Worm (Caenorhabditis elegans) whole organism, early embryonic: ENCODE results near the gene rab-35.

Experiments
- B0310.2 ChIP-seq: sonication (generic microtip); optimal IDR thresholded peaks from 2 replicates; lab custom pipeline; 2016; ENCODE audit warnings: mild to moderate bottlenecking, missing genetic modification characterization, missing compliant biosample characterization
- F13C5.2 ChIP-seq: sonication (generic microtip); optimal IDR thresholded peaks from 2 replicates; lab custom pipeline; 2017; ENCODE audit warnings: mild to moderate bottlenecking, missing genetic modification characterization, inconsistent platforms, missing compliant biosample characterization
- aly-1 ChIP-seq: sonication (generic microtip); optimal IDR thresholded peaks from 2 replicates; lab custom pipeline; 2016; ENCODE audit warnings: missing genetic modification characterization, missing compliant biosample characterization
- ama-1 ChIP-seq: fragments of 150-350 bp; optimal IDR thresholded peaks from 2 replicates; lab custom pipeline; 2014
- ceh-13 ChIP-seq: fragments of 200-800 bp; sonication (Bioruptor generic); optimal IDR thresholded peaks from 2 replicates; lab custom pipeline; 2018; ENCODE audit warnings: mild to moderate bottlenecking, missing genetic modification characterization, missing compliant biosample characterization
- ceh-36 ChIP-seq: sonication (generic microtip); optimal IDR thresholded peaks from 2 replicates; lab custom pipeline; 2016; ENCODE audit warnings: missing genetic modification characterization, inconsistent platforms, missing compliant biosample characterization
- ets-7 ChIP-seq: sonication (generic microtip); optimal IDR thresholded peaks from 2 replicates; lab custom pipeline; 2016; ENCODE audit warnings: missing genotype, missing genetic modification characterization, missing compliant biosample characterization
- flt-1 ChIP-seq: fragments of 200-800 bp; sonication (Bioruptor generic); IDR thresholded peaks from 2 replicates; pipeline ENCODE4 v1.3.6; 2022; ENCODE audit warnings: missing genetic modification characterization, missing compliant biosample characterization
- hmbx-1 ChIP-seq: sonication (generic microtip); optimal IDR thresholded peaks from 2 replicates; lab custom pipeline; 2016; ENCODE audit warnings: mild to moderate bottlenecking, missing genetic modification characterization, missing compliant biosample characterization
- hmg-4 ChIP-seq: fragments of 200-800 bp; sonication (Bioruptor generic); optimal IDR thresholded peaks from 2 replicates; lab custom pipeline; 2018; ENCODE audit warnings: mild to moderate bottlenecking, missing genetic modification characterization, missing compliant biosample characterization
- hnd-1 ChIP-seq: sonication (generic microtip); optimal IDR thresholded peaks from 2 replicates; lab custom pipeline; 2016; ENCODE audit warnings: missing genetic modification characterization, missing compliant biosample characterization
- pes-1 ChIP-seq: fragments of 200-800 bp; sonication (Bioruptor generic); IDR thresholded peaks from 2 replicates; pipeline ENCODE4 v1.3.6; 2022; ENCODE audit warnings: missing genetic modification reagents, missing genetic modification characterization, missing compliant biosample characterization
- scrt-1 ChIP-seq: fragments of 200-800 bp; sonication (Bioruptor generic); IDR thresholded peaks from 2 replicates; pipeline ENCODE4 v1.3.6; 2022; ENCODE audit warnings: missing genetic modification characterization, missing compliant biosample characterization
- sea-1 ChIP-seq: fragments of 200-800 bp; sonication (Bioruptor generic); conservative IDR thresholded peaks from 2 replicates; pipeline ENCODE4 v1.3.6; 2022; ENCODE audit warnings: missing genetic modification characterization, missing compliant biosample characterization
- tbx-11 ChIP-seq: fragments of 200-800 bp; sonication (Bioruptor generic); IDR thresholded peaks from 2 replicates; pipeline ENCODE4 v1.3.6; 2022; ENCODE audit warnings: missing genetic modification characterization, missing compliant biosample characterization
- tbx-37 ChIP-seq: fragments of 200-800 bp; sonication (Bioruptor generic); conservative IDR thresholded peaks from 2 replicates; pipeline ENCODE4 v1.3.6; 2022; ENCODE audit warnings: missing genetic modification reagents, missing genetic modification characterization, missing compliant biosample characterization
- tra-4 ChIP-seq: sonication (generic microtip); optimal IDR thresholded peaks from 2 replicates; lab custom pipeline; 2017; ENCODE audit warnings: missing genetic modification characterization, missing compliant biosample characterization

Gene rab-35

DNA sequence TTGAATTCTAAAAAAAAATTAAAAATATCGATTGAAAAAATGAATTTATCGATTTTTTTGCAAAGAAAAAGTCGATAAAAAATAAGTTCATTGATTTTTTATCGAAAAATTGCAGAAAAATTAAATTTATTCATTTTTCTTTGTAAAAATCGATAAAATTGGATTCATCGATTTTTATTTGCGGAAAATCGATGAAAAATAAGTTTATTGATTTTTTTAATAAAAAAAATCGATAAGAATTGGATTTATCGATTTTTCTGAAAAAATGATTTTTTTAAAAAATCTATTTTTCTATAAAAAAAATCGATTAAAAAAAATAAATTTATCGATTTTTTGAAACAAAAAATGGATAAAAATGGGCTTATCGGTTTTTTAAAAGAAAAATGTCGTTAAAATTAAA lies 31.4 kb downstream of the rab-35 start:
- TF ChIP-seq ceh-13 (GFP tag; lab: Kevin White, UChicago): no peak
- TF ChIP-seq ets-7 (tag; lab: Kevin White, UChicago): no peak
- TF ChIP-seq tbx-11 (GFP tag; lab: Robert Waterston, UW): no peak
- TF ChIP-seq hmbx-1 (tag; lab: Kevin White, UChicago): no peak
- no peak for TF ChIP-seq pes-1 (GFP tag; lab: Robert Waterston, UW)
- TF ChIP-seq F13C5.2 (tag; lab: Kevin White, UChicago): no peak
- no peak for TF ChIP-seq sea-1 (GFP tag; lab: Robert Waterston, UW)
- no peak for TF ChIP-seq hmg-4 (GFP tag; lab: Kevin White, UChicago)
- no peak for TF ChIP-seq tra-4 (tag; lab: Kevin White, UChicago)
- TF ChIP-seq ceh-36: no peak
- TF ChIP-seq aly-1: no peak
- TF ChIP-seq ama-1: no peak

DNA sequence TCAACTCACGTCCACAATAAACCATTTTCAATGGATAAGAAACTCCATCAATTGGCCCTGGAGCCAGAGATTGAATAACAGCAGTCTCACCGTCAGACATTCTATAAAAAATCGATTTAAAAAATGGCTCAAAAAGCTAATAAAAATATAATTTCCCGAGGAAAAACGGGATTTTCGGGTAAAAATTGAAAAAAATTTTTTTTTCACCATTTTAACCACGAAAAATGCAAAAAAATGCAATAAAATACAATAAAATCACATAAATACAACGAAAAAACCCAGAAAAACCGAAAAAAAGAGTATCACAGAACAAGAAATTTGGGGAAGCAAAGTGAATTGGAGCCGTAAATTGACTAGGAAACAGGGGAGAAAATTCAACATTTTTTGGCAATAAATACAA lies 32.5 kb downstream of the rab-35 start, which contains the start of gene Y47D3A.21:
TSS of gene Y47D3A.21 (minus strand) at position 101 of the 400 bp plus-strand sequence.
- no peak for TF ChIP-seq ama-1
- no peak for TF ChIP-seq ceh-13 (GFP tag; lab: Kevin White, UChicago)
- no peak for TF ChIP-seq hmg-4 (GFP tag; lab: Kevin White, UChicago)
- no peak for TF ChIP-seq sea-1 (GFP tag; lab: Robert Waterston, UW)
- TF ChIP-seq flt-1 (GFP tag; lab: Robert Waterston, UW): no peak
- no peak for TF ChIP-seq hnd-1 (tag; lab: Kevin White, UChicago)
- no peak for TF ChIP-seq tbx-37 (GFP tag; lab: Robert Waterston, UW)
- no peak for TF ChIP-seq tbx-11 (GFP tag; lab: Robert Waterston, UW)
- TF ChIP-seq hmbx-1 (tag; lab: Kevin White, UChicago): no peak
- no peak for TF ChIP-seq tra-4 (tag; lab: Kevin White, UChicago)
- no peak for TF ChIP-seq pes-1 (GFP tag; lab: Robert Waterston, UW)
- no peak for TF ChIP-seq ets-7 (tag; lab: Kevin White, UChicago)
- no peak for TF ChIP-seq F13C5.2 (tag; lab: Kevin White, UChicago)
- TF ChIP-seq scrt-1: no peak
- TF ChIP-seq aly-1: no peak
- TF ChIP-seq B0310.2 (tag; lab: Kevin White, UChicago): no peak
- no peak for TF ChIP-seq ceh-36

DNA sequence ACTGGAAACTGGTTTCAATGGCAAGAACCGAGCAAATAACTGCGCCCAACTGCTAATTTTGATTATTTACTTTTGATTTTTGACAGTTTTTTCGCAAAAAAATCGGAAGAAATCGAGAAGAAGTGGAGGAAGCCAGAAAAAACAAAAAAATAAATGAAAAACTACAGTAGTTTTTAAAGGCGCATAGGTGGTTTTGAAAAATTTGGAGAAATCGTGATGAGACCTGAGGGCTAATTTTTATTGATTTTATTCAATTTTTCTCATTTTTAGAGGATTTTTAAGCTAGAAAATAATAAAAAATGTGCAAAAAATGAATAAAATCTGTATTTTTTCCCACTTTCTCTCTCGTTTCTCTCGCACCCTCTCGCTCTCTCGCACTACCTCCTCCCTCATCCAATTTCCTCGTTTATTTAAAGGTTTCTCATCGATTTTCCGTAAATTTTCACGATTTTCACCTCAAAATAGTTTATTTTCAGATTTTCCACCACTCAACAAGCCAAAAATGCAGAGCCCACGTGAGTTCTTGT lies 36.7 kb downstream of the rab-35 start, which contains the start of gene Y47D3A.20:
TSS of gene Y47D3A.20 (plus strand) at position 477 of the 527 bp plus-strand sequence.
- TF ChIP-seq tbx-37 (GFP tag; lab: Robert Waterston, UW) (no peak), B0310.2 (tag; lab: Kevin White, UChicago) (no peak), sea-1 (GFP tag; lab: Robert Waterston, UW) (no peak)

DNA sequence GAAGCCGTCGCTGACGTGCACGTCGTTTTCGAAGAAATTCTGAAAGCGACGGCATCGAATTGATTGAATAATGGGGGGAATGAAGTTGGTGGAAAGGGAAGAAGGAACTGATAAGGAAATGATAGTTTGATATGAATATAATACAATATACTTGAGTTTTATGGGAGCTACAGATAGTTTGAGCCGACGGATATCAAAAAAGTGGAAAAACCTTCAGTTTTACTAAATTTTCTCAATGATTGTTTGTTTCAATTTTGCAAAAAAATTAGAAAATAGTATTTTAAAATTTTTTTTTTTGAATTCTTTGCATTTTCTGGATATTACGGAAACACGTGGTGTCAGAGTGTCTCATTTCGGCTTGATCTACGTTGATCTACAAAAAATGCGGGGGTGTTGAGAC lies 40.6 kb downstream of the rab-35 start, which contains the start of gene obr-1:
TSS of gene obr-1 (minus strand) at position 101 of the 400 bp plus-strand sequence.
- TF ChIP-seq ama-1 (no peak), aly-1 (no peak), ceh-36 (no peak), tra-4 (tag; lab: Kevin White, UChicago) (no peak), F13C5.2 (tag; lab: Kevin White, UChicago) (no peak), hmg-4 (GFP tag; lab: Kevin White, UChicago) (no peak), ceh-13 (GFP tag; lab: Kevin White, UChicago) (no peak), B0310.2 (tag; lab: Kevin White, UChicago) (no peak), ets-7 (tag; lab: Kevin White, UChicago) (no peak), hmbx-1 (tag; lab: Kevin White, UChicago) (no peak), flt-1 (GFP tag; lab: Robert Waterston, UW) (no peak), tbx-11 (GFP tag; lab: Robert Waterston, UW) (no peak), pes-1 (GFP tag; lab: Robert Waterston, UW) (no peak), sea-1 (GFP tag; lab: Robert Waterston, UW) (no peak), hnd-1 (tag; lab: Kevin White, UChicago) (no peak), tbx-37 (GFP tag; lab: Robert Waterston, UW) (no peak), scrt-1 (no peak)

DNA sequence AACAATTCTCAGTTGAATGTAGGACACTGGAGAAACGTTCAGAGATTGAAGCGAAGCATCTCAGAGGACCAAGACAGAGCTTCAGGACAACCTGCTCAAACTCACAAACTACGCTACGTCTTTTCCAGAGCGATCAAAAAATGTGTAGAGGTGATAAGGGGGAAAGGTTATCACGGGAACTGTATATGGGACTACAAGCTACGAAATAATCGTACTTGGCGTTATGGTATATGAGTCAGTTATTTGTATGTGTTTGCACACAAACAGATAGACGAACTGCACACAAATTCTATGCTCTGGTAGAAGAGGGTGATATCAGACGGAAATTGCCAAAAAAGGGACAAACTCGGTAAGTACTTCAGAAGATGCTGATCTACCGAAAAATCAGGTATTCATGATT lies 42.2 kb downstream of the rab-35 start:
- TF ChIP-seq scrt-1: no peak
- TF ChIP-seq sea-1 (GFP tag; lab: Robert Waterston, UW): no peak
- no peak for TF ChIP-seq ceh-13 (GFP tag; lab: Kevin White, UChicago)
- TF ChIP-seq F13C5.2 (tag; lab: Kevin White, UChicago): no peak
- TF ChIP-seq hnd-1 (tag; lab: Kevin White, UChicago): no peak

ce11 chrIII:11268532-11268931 lies 42.8 kb downstream of the rab-35 start:
- TF ChIP-seq sea-1 (GFP tag; lab: Robert Waterston, UW): no peak
- TF ChIP-seq hmbx-1 (tag; lab: Kevin White, UChicago): no peak
- no peak for TF ChIP-seq ama-1
- TF ChIP-seq pes-1 (GFP tag; lab: Robert Waterston, UW): no peak
- no peak for TF ChIP-seq scrt-1
- TF ChIP-seq hnd-1 (tag; lab: Kevin White, UChicago): no peak
- no peak for TF ChIP-seq aly-1
- TF ChIP-seq ets-7 (tag; lab: Kevin White, UChicago): no peak

DNA sequence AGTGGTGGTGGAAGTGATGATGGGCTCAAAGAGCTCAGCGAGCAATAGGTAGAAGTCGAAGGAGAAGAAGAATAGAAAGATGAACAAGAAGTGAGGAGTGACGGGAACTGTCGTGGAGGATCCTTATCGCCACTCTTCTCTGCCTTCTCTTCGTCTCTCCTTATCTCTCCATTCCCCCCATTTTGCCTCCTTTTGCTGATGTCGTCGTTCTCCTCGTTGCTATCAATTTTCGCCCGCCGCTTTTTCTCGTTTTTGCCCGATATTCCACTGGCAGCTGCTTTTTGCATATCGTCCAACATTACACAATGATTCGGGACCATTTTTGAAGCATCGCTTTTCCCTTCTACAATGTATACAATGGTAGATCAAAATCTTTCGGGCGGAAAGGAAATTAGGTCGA lies 44.0 kb downstream of the rab-35 start:
- TF ChIP-seq hmg-4 (GFP tag; lab: Kevin White, UChicago): no peak

DNA sequence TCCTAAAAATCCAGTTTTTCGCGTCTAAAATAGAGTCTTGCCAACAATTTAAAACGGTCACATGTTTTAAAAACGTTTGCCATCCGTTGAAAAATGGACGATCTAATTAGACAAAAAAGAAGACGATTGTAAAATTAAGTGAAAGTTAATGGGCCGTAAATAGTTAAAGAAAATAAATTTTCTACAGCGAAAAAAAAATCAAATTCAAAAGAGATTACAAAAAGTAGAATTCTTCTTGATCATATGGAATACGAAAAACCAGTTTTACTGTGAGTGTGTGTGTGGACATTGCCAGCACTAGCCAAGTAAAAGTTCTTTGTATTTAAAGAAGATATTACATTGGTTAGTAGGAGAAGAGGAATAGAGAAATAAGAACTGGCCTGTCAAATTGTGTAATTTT lies 49.3 kb downstream of the rab-35 start:
- TF ChIP-seq B0310.2 (tag; lab: Kevin White, UChicago): no peak
- no peak for TF ChIP-seq ets-7 (tag; lab: Kevin White, UChicago)
- TF ChIP-seq ceh-36: no peak
- TF ChIP-seq F13C5.2 (tag; lab: Kevin White, UChicago): no peak
- no peak for TF ChIP-seq scrt-1
- TF ChIP-seq ama-1: no peak
- no peak for TF ChIP-seq tra-4 (tag; lab: Kevin White, UChicago)
- no peak for TF ChIP-seq ceh-13 (GFP tag; lab: Kevin White, UChicago)
- TF ChIP-seq hnd-1 (tag; lab: Kevin White, UChicago): no peak
- no peak for TF ChIP-seq hmbx-1 (tag; lab: Kevin White, UChicago)
- TF ChIP-seq tbx-11 (GFP tag; lab: Robert Waterston, UW): no peak
- no peak for TF ChIP-seq sea-1 (GFP tag; lab: Robert Waterston, UW)
- no peak for TF ChIP-seq flt-1 (GFP tag; lab: Robert Waterston, UW)
- no peak for TF ChIP-seq hmg-4 (GFP tag; lab: Kevin White, UChicago)
